Fruit fly (Drosophila melanogaster): ENCODE results near the gene CG31373.

dm6 chr3R:10751061-10751460 lies 41.9 kb upstream of the CG31373 start, which contains the start of gene TkR86C:
- TF ChIP-seq EcR (GFP tag; optimal IDR thresholded peaks at IDR 0.05) (no peak), CG12605 (GFP tag; IDR thresholded peaks at IDR 0.05) (no peak), CG15710 (tag; optimal IDR thresholded peaks at IDR 0.05) (no peak), CG13204 (GFP tag; optimal IDR thresholded peaks at IDR 0.05) (no peak), D1 (tag; optimal IDR thresholded peaks at IDR 0.05) (no peak)

All from whole organism, pupa.